Fruit fly (Drosophila melanogaster) whole organism: ENCODE results near the gene CG42613.

Experiments used
- CG8478 ChIP-seq: fragments of >200 bp; optimal IDR thresholded peaks from 2 replicates; lab custom pipeline; 2018; ENCODE audit warnings: inconsistent platforms
- Dll ChIP-seq: fragments of >200 bp; optimal IDR thresholded peaks from 2 replicates; lab custom pipeline; 2017
- pan ChIP-seq: fragments of >200 bp; optimal IDR thresholded peaks from 2 replicates; lab custom pipeline; 2017
- psq ChIP-seq: fragments of >200 bp; optimal IDR thresholded peaks from 2 replicates; lab custom pipeline; 2017

DNA sequence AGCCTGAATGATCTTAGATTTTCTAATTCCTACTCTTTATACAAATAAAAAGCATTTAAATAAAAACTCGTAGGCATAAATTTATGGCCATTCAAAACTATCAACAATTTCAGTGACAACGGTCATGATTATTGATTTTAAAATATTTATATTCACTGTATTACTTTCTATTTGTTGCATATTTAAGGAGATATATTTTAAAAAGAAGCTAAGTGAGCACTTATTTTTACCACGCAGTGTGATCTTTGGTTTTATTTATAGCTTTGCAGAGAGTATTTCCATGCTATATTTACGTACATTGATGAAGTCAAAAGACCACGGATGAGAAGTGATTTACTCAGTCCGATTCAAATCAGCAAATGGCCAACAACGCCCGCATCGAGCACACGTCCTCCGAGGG is 95.8 kb downstream of the CG42613 start, which contains the start of gene CG14285:
- no peak for TF ChIP-seq pan
- TF ChIP-seq psq (lab: Kevin White, UChicago) = no peak
- no peak for TF ChIP-seq CG8478
- TF ChIP-seq Dll = no peak
